Worm (Caenorhabditis elegans): Measurements from ENCODE around the gene eef-1A.1.

eef-1A.1 gene

ce11 chrIII:6981989-6982553, 10.6 kb upstream of the eef-1A.1 start, which contains the start of gene F31E3.6:
F31E3.6 (plus strand) TSS chrIII:6982081.
- TF ChIP-seq lsy-2 (tag; optimal IDR thresholded peaks at IDR 0.05): peak; percentile 35

ce11 chrIII:6979584-6979983, 8.1 kb upstream of the eef-1A.1 start, which contains the start of gene ceh-20:
ceh-20 (plus strand) TSS chrIII:6979884.
- TF ChIP-seq unc-120 (tag; optimal IDR thresholded peaks at IDR 0.05; ENCODE audit: poor library complexity, severe bottlenecking): no peak
- TF ChIP-seq cnd-1 (tag; optimal IDR thresholded peaks at IDR 0.05): no peak
- TF ChIP-seq ham-2 (GFP tag; optimal IDR thresholded peaks at IDR 0.05): no peak
- TF ChIP-seq ceh-83 (GFP tag; optimal IDR thresholded peaks at IDR 0.05): no peak
- no peak for TF ChIP-seq pha-4 (tag; optimal IDR thresholded peaks at IDR 0.05)
- no peak for TF ChIP-seq nhr-76 (tag; optimal IDR thresholded peaks at IDR 0.05)
- no peak for TF ChIP-seq hlh-1 (tag; optimal IDR thresholded peaks at IDR 0.05)
- no peak for TF ChIP-seq drap-1 (GFP tag; optimal IDR thresholded peaks at IDR 0.05)
- TF ChIP-seq bed-3 (GFP tag; optimal IDR thresholded peaks at IDR 0.05): no peak

- TF ChIP-seq ham-2 (GFP tag; optimal IDR thresholded peaks at IDR 0.05) (peak; percentile 74), ceh-83 (GFP tag; optimal IDR thresholded peaks at IDR 0.05) (no peak), M03D4.4 (tag; optimal IDR thresholded peaks at IDR 0.05) (peak; percentile 53), pha-4 (tag; optimal IDR thresholded peaks at IDR 0.05) (no peak), ceh-39 (tag; optimal IDR thresholded peaks at IDR 0.05) (peak; percentile 66), unc-62 (GFP tag; optimal IDR thresholded peaks at IDR 0.05) (peak; percentile 100), nhr-237 (tag; optimal IDR thresholded peaks at IDR 0.05) (no peak), zip-8 (tag; optimal IDR thresholded peaks at IDR 0.05) (no peak), mep-1 (tag; optimal IDR thresholded peaks at IDR 0.05) (peak; percentile 67), blmp-1 (tag; optimal IDR thresholded peaks at IDR 0.05) (no peak), snpc-4 (tag; optimal IDR thresholded peaks at IDR 0.05) (no peak), mls-2 (tag; optimal IDR thresholded peaks at IDR 0.05) (peak; percentile 55), lin-32 (GFP tag; optimal IDR thresholded peaks at IDR 0.05) (peak; percentile 81), sem-2 (GFP tag; optimal IDR thresholded peaks at IDR 0.05) (no peak), nhr-2 (tag; optimal IDR thresholded peaks at IDR 0.05) (peak; percentile 88), sptf-1 (tag; optimal IDR thresholded peaks at IDR 0.05) (peak; percentile 53), tbx-8 (GFP tag; optimal IDR thresholded peaks at IDR 0.05) (peak; percentile 3), bed-3 (GFP tag; optimal IDR thresholded peaks at IDR 0.05) (no peak), cnd-1 (tag; optimal IDR thresholded peaks at IDR 0.05) (peak; percentile 95), ceh-43 (GFP tag; optimal IDR thresholded peaks at IDR 0.05) (no peak), ztf-11 (tag; optimal IDR thresholded peaks at IDR 0.05) (peak; percentile 30), lin-13 (tag; optimal IDR thresholded peaks at IDR 0.05) (peak; percentile 58), elt-1 (tag; optimal IDR thresholded peaks at IDR 0.05; ENCODE audit: borderline replicate concordance, insufficient read depth) (peak; percentile 22), ces-1 (GFP tag; optimal IDR thresholded peaks at IDR 0.05) (no peak), unc-120 (tag; optimal IDR thresholded peaks at IDR 0.05; ENCODE audit: poor library complexity, severe bottlenecking) (peak; percentile 76), nhr-28 (tag; optimal IDR thresholded peaks at IDR 0.05) (no peak), lsy-2 (tag; optimal IDR thresholded peaks at IDR 0.05) (peak; percentile 55), nhr-12 (tag; optimal IDR thresholded peaks at IDR 0.05) (no peak), flh-1 (GFP tag; optimal IDR thresholded peaks at IDR 0.05) (no peak), unc-39 (tag; optimal IDR thresholded peaks at IDR 0.05) (peak; percentile 2), mab-5 (tag; optimal IDR thresholded peaks at IDR 0.05) (no peak), hlh-1 (tag; optimal IDR thresholded peaks at IDR 0.05) (peak; percentile 93), elt-3 (tag; optimal IDR thresholded peaks at IDR 0.05) (no peak), nhr-76 (tag; optimal IDR thresholded peaks at IDR 0.05) (no peak), drap-1 (GFP tag; optimal IDR thresholded peaks at IDR 0.05) (peak; percentile 13)
Measured at ce11 chrIII:6978875-6979274, 7.4 kb upstream of the eef-1A.1 start.

ce11 chrIII:6974952-6975351, 3.4 kb upstream of the eef-1A.1 start:
- TF ChIP-seq zip-8 (tag; optimal IDR thresholded peaks at IDR 0.05) (peak; percentile 91), tbx-8 (GFP tag; optimal IDR thresholded peaks at IDR 0.05) (no peak)
